Worm (Caenorhabditis elegans): ENCODE data around the gene F54C8.6.
"Not testable (repeated sequence)": the region's sequence is repeated elsewhere in the genome, so short reads cannot be mapped to it uniquely, and the experiment has no call there.

- not testable (repeated sequence) for TF ChIP-seq fkh-10 (GFP tag; optimal IDR thresholded peaks at IDR 0.05); ztf-11 (tag; optimal IDR thresholded peaks at IDR 0.05); fos-1 (tag; optimal IDR thresholded peaks at IDR 0.05); tbx-2 (tag; optimal IDR thresholded peaks at IDR 0.05); pha-4 (tag; optimal IDR thresholded peaks at IDR 0.05); nhr-237 (tag; optimal IDR thresholded peaks at IDR 0.05); ceh-82 (tag; optimal IDR thresholded peaks at IDR 0.05); nhr-77 (tag; optimal IDR thresholded peaks at IDR 0.05); nhr-12 (tag; optimal IDR thresholded peaks at IDR 0.05); zag-1 (tag; optimal IDR thresholded peaks at IDR 0.05)
Observed at ce11 chrIII:9449351-9449750, 380 bp downstream of the F54C8.6 start.
